Worm (Caenorhabditis elegans) whole organism, L2 larva: Measurements from ENCODE around the gene ogdh-1.

Source experiments
- C34F6.9 ChIP-seq: fragments of 150-350 bp; optimal IDR thresholded peaks from 2 replicates; lab custom pipeline; 2014; ENCODE audit warnings: missing biosample characterization, missing genetic modification characterization
- ama-1 ChIP-seq: fragments of 150-350 bp; optimal IDR thresholded peaks from 2 replicates; lab custom pipeline; 2018; ENCODE audit warnings: inconsistent platforms
- elt-3 ChIP-seq: sonication (generic microtip); optimal IDR thresholded peaks from 2 replicates; lab custom pipeline; 2017; ENCODE audit warnings: missing biosample characterization, missing genetic modification characterization
- nhr-25 ChIP-seq: fragments of 150-350 bp; sonication (generic microtip); optimal IDR thresholded peaks from 3 replicates; lab custom pipeline; 2014; ENCODE audit warnings: missing biosample characterization, missing genetic modification characterization

DNA sequence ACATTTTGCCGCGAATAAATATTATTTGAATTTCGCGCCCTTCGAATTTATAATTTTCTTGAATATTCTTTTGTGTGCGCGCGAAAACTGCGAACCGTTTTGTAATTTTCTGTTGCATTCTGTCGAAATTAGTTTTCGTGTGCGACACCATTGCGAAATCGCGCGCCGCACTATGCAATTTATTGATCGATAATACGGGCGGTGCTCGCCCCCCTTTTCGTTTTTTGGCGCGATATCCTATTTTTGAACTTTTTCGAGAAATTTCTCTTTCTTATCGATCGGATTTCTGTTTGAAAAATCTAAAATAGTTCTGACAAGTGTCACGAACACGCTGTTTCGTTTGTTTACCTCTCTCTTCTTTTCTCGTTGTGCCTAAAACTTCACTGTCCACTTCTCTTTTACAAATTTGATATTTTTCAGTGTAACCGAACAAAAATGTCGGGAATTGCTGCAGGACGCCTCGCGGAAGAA is 53.2 kb downstream of the ogdh-1 start, which contains the start of gene ubc-9:
- TF ChIP-seq nhr-25 (tag; lab: Kevin White, UChicago) (peak; percentile 55), elt-3 (tag; lab: Kevin White, UChicago) (no peak), ama-1 (lab: Kevin White, UChicago) (peak; percentile 74), C34F6.9 (tag; lab: Kevin White, UChicago) (peak; percentile 76)
